Fruit fly (Drosophila melanogaster) whole organism, embryonic: ENCODE measurements around the gene sni.
A peak's percentile ranks its signal among the peaks of the same experiment; 100 is the strongest.

Source experiments
- BEAF-32 ChIP-seq: fragments of 200-800 bp; sonication (Bioruptor generic); optimal IDR thresholded peaks from 3 replicates; lab custom pipeline; 2017; ENCODE audit warnings: missing biosample characterization, missing genetic modification characterization, mild to moderate bottlenecking, moderate library complexity, missing genetic modification reagents
- CG10209 ChIP-seq: fragments of 200-800 bp; sonication (Bioruptor generic); optimal IDR thresholded peaks from 3 replicates; lab custom pipeline; 2017; ENCODE audit warnings: missing biosample characterization, mild to moderate bottlenecking, missing genetic modification characterization, missing genetic modification reagents
- CG10274 ChIP-seq: fragments of 200-800 bp; sonication (Bioruptor generic); optimal IDR thresholded peaks from 3 replicates; lab custom pipeline; 2017; ENCODE audit warnings: missing biosample characterization, mild to moderate bottlenecking, missing genetic modification characterization
- CG10321 ChIP-seq: fragments of 200-800 bp; sonication (Bioruptor generic); IDR thresholded peaks from 2 replicates; pipeline ENCODE4 v1.3.6; 2022; ENCODE audit warnings: missing biosample characterization, missing genetic modification characterization
- CG12299 ChIP-seq: fragments of 200-800 bp; sonication (Bioruptor generic); optimal IDR thresholded peaks from 2 replicates; lab custom pipeline; 2018; ENCODE audit warnings: missing biosample characterization, mild to moderate bottlenecking, missing genetic modification characterization
- CG14710 ChIP-seq: fragments of 200-800 bp; sonication (Bioruptor generic); optimal IDR thresholded peaks from 3 replicates; lab custom pipeline; 2019; ENCODE audit warnings: missing biosample characterization, mild to moderate bottlenecking, missing genetic modification characterization, moderate library complexity
- CG15269 ChIP-seq: fragments of 200-800 bp; sonication (Bioruptor generic); optimal IDR thresholded peaks from 2 replicates; lab custom pipeline; 2018; ENCODE audit warnings: missing biosample characterization, mild to moderate bottlenecking, missing genetic modification characterization, moderate library complexity
- CG15479 ChIP-seq: fragments of 200-800 bp; sonication (Bioruptor generic); optimal IDR thresholded peaks from 3 replicates; lab custom pipeline; 2019; ENCODE audit warnings: missing biosample characterization, mild to moderate bottlenecking, missing genetic modification characterization, moderate library complexity
- CG15696 ChIP-seq: fragments of 200-800 bp; sonication (Bioruptor generic); optimal IDR thresholded peaks from 2 replicates; lab custom pipeline; 2019; ENCODE audit warnings: missing biosample characterization, mild to moderate bottlenecking, missing genetic modification characterization, moderate library complexity
- CG16815 ChIP-seq: fragments of 200-800 bp; sonication (Bioruptor generic); optimal IDR thresholded peaks from 3 replicates; lab custom pipeline; 2017; ENCODE audit warnings: missing biosample characterization, mild to moderate bottlenecking, missing genetic modification characterization
- CG17328 ChIP-seq: fragments of 200-800 bp; sonication (Bioruptor generic); IDR thresholded peaks from 2 replicates; pipeline ENCODE4 v1.3.6; 2022; ENCODE audit warnings: missing biosample characterization, missing genetic modification characterization
- CG17829 ChIP-seq: fragments of 200-800 bp; optimal IDR thresholded peaks from 2 replicates; lab custom pipeline; 2019; ENCODE audit warnings: missing biosample characterization, mild to moderate bottlenecking, missing genetic modification characterization, moderate library complexity
- CG18262 ChIP-seq: fragments of 200-800 bp; optimal IDR thresholded peaks from 3 replicates; lab custom pipeline; 2019; ENCODE audit warnings: missing biosample characterization, mild to moderate bottlenecking, missing genetic modification characterization, moderate library complexity
- CG2678 ChIP-seq: fragments of 200-800 bp; sonication (Bioruptor generic); optimal IDR thresholded peaks from 3 replicates; lab custom pipeline; 2019; ENCODE audit warnings: missing biosample characterization, mild to moderate bottlenecking, missing genetic modification characterization, moderate library complexity
- CG2712 ChIP-seq: fragments of 200-800 bp; optimal IDR thresholded peaks from 3 replicates; lab custom pipeline; 2019; ENCODE audit warnings: missing biosample characterization, mild to moderate bottlenecking, missing genetic modification characterization, moderate library complexity
- CG34422 ChIP-seq: fragments of 200-800 bp; sonication (Bioruptor generic); IDR thresholded peaks from 3 replicates; pipeline ENCODE4 v1.3.6; 2022; ENCODE audit warnings: missing biosample characterization, missing genetic modification characterization
- CG3995 ChIP-seq: fragments of 200-800 bp; sonication (Bioruptor generic); optimal IDR thresholded peaks from 3 replicates; lab custom pipeline; 2016; ENCODE audit warnings: missing biosample characterization, missing genetic modification characterization
- CG43689 ChIP-seq: fragments of 200-800 bp; sonication (Bioruptor generic); IDR thresholded peaks from 2 replicates; pipeline ENCODE4 v1.3.6; 2022; ENCODE audit warnings: missing biosample characterization, missing genetic modification characterization
- CG6254 ChIP-seq: fragments of 200-800 bp; sonication (Bioruptor generic); optimal IDR thresholded peaks from 3 replicates; lab custom pipeline; 2017; ENCODE audit warnings: mild to moderate bottlenecking, missing biosample characterization, missing genetic modification reagents, missing genetic modification characterization
- Chrac-16 ChIP-seq: fragments of 200-800 bp; sonication (Bioruptor generic); optimal IDR thresholded peaks from 3 replicates; lab custom pipeline; 2016; ENCODE audit warnings: missing biosample characterization, missing genetic modification characterization
- D ChIP-seq, 2 experiments: fragments of 200-800 bp in 1 of 2; fragments of >200 bp in 1 of 2; sonication (Bioruptor generic) in 1 of 2; optimal IDR thresholded peaks; 2 replicates in 1 of 2; 3 replicates in 1 of 2; lab custom pipeline; 2017; ENCODE audit warnings: mild to moderate bottlenecking in 1 of 2, missing biosample characterization in 1 of 2, missing genetic modification characterization in 1 of 2, missing genetic modification reagents in 1 of 2
- Deaf1 ChIP-seq: fragments of 200-800 bp; optimal IDR thresholded peaks from 3 replicates; lab custom pipeline; 2019; ENCODE audit warnings: missing biosample characterization, mild to moderate bottlenecking, missing genetic modification characterization, moderate library complexity
- E2f2 ChIP-seq: fragments of 200-800 bp; sonication (Bioruptor generic); IDR thresholded peaks from 2 replicates; pipeline ENCODE4 v1.3.6; 2022; ENCODE audit warnings: missing biosample characterization, missing genetic modification characterization
- Ets97D ChIP-seq: fragments of 200-800 bp; sonication (Bioruptor generic); optimal IDR thresholded peaks from 3 replicates; lab custom pipeline; 2016; ENCODE audit warnings: missing biosample characterization, missing genetic modification characterization
- Fer2 ChIP-seq: fragments of 200-800 bp; sonication (Bioruptor generic); optimal IDR thresholded peaks from 2 replicates; lab custom pipeline; 2018; ENCODE audit warnings: missing biosample characterization, mild to moderate bottlenecking, missing genetic modification characterization, moderate library complexity
- HLH3B ChIP-seq: fragments of 200-800 bp; sonication (Bioruptor generic); IDR thresholded peaks from 2 replicates; pipeline ENCODE4 v1.3.6; 2022; ENCODE audit warnings: missing biosample characterization, missing genetic modification characterization
- Hand ChIP-seq: fragments of 200-800 bp; sonication (Bioruptor generic); optimal IDR thresholded peaks from 2 replicates; lab custom pipeline; 2017; ENCODE audit warnings: mild to moderate bottlenecking, missing biosample characterization, missing genetic modification reagents, missing genetic modification characterization
- Med ChIP-seq: fragments of 200-800 bp; sonication (Bioruptor generic); peaks from one replicate; lab custom pipeline; 2016; ENCODE audit warnings: missing biosample characterization, missing genetic modification characterization, mild to moderate bottlenecking, inconsistent platforms, moderate library complexity
- NK7.1 ChIP-seq: fragments of 200-800 bp; sonication (Bioruptor generic); optimal IDR thresholded peaks from 3 replicates; lab custom pipeline; 2016; ENCODE audit warnings: missing biosample characterization, missing genetic modification characterization
- TFAM ChIP-seq: fragments of 200-800 bp; sonication (Bioruptor generic); optimal IDR thresholded peaks from 2 replicates; lab custom pipeline; 2017; ENCODE audit warnings: missing biosample characterization, missing genetic modification characterization, inconsistent platforms
- ara ChIP-seq: fragments of 200-800 bp; sonication (Bioruptor generic); IDR thresholded peaks from 2 replicates; pipeline ENCODE4 v1.3.6; 2022; ENCODE audit warnings: missing biosample characterization, missing genetic modification characterization
- ato ChIP-seq: fragments of 200-800 bp; sonication (Bioruptor generic); IDR thresholded peaks from 2 replicates; pipeline ENCODE4 v1.3.6; 2022; ENCODE audit warnings: missing biosample characterization, missing genetic modification characterization; ENCODE audit not compliant: partially characterized antibody
- chif ChIP-seq, 2 experiments: fragments of 200-800 bp; sonication (Bioruptor generic); optimal IDR thresholded peaks; 3 replicates each; lab custom pipeline; 2016; ENCODE audit warnings: missing biosample characterization in 2 of 2, missing genetic modification characterization in 2 of 2
- crp ChIP-seq, 2 experiments: fragments of 200-800 bp; sonication (Bioruptor generic); optimal IDR thresholded peaks; 2 replicates in 1 of 2; 3 replicates in 1 of 2; lab custom pipeline; 2017; ENCODE audit warnings: missing biosample characterization in 2 of 2, missing genetic modification characterization in 2 of 2, mild to moderate bottlenecking in 1 of 2, moderate library complexity in 1 of 2
- cwo ChIP-seq: fragments of 200-800 bp; sonication (Bioruptor generic); optimal IDR thresholded peaks from 3 replicates; lab custom pipeline; 2017; ENCODE audit warnings: missing biosample characterization, missing genetic modification characterization, mild to moderate bottlenecking, moderate library complexity, missing genetic modification reagents
- ems ChIP-seq: fragments of 200-800 bp; sonication (Bioruptor generic); optimal IDR thresholded peaks from 3 replicates; lab custom pipeline; 2016; ENCODE audit warnings: missing biosample characterization, missing genetic modification characterization
- exex ChIP-seq: fragments of 200-800 bp; sonication (Bioruptor generic); optimal IDR thresholded peaks from 4 replicates; lab custom pipeline; 2018; ENCODE audit warnings: missing biosample characterization, mild to moderate bottlenecking, missing genetic modification characterization, moderate library complexity
- eyg ChIP-seq: fragments of 200-800 bp; sonication (Bioruptor generic); optimal IDR thresholded peaks from 3 replicates; lab custom pipeline; 2016; ENCODE audit warnings: missing biosample characterization, missing genetic modification characterization
- gsb-n ChIP-seq: fragments of 200-800 bp; sonication (Bioruptor generic); optimal IDR thresholded peaks from 3 replicates; lab custom pipeline; 2018; ENCODE audit warnings: missing biosample characterization, mild to moderate bottlenecking, missing genetic modification characterization
- hth ChIP-seq: fragments of >200 bp; optimal IDR thresholded peaks from 2 replicates; lab custom pipeline; 2017; ENCODE audit warnings: inconsistent platforms
- lola ChIP-seq, 3 experiments: fragments of >200 bp in 2 of 3; fragments of 200-800 bp in 1 of 3; sonication (Bioruptor generic) in 1 of 3; optimal IDR thresholded peaks; 2 replicates each; lab custom pipeline; 2017 to 2019; ENCODE audit warnings: missing biosample characterization in 3 of 3, missing genetic modification characterization in 3 of 3, mild to moderate bottlenecking in 1 of 3, moderate library complexity in 1 of 3
- mirr ChIP-seq: fragments of 200-800 bp; sonication (Bioruptor generic); optimal IDR thresholded peaks from 3 replicates; lab custom pipeline; 2018; ENCODE audit warnings: missing biosample characterization, mild to moderate bottlenecking, missing genetic modification characterization
- p53 ChIP-seq: fragments of 200-800 bp; sonication (Bioruptor generic); optimal IDR thresholded peaks from 2 replicates; lab custom pipeline; 2016; ENCODE audit warnings: missing biosample characterization, missing genetic modification characterization
- pan ChIP-seq, 4 experiments: fragments of >200 bp in 3 of 4; fragments of 200-800 bp in 1 of 4; sonication (Bioruptor generic) in 1 of 4; optimal IDR thresholded peaks in 3 of 4; IDR thresholded peaks in 1 of 4; 2 replicates each; pipeline versions ENCODE4 v1.3.6 to Lab custom; 2017 to 2022; ENCODE audit warnings: missing biosample characterization in 2 of 4, missing genetic modification characterization in 2 of 4, mixed read lengths in 1 of 4
- pho ChIP-seq: fragments of 200-800 bp; sonication (Bioruptor generic); optimal IDR thresholded peaks from 2 replicates; lab custom pipeline; 2016; ENCODE audit warnings: missing biosample characterization, missing genetic modification characterization
- psq ChIP-seq: fragments of 200-800 bp; sonication (Bioruptor generic); optimal IDR thresholded peaks from 2 replicates; lab custom pipeline; 2017; ENCODE audit warnings: missing biosample characterization, missing genetic modification characterization
- row ChIP-seq: fragments of 200-800 bp; sonication (Bioruptor generic); IDR thresholded peaks from 3 replicates; pipeline ENCODE4 v1.3.6; 2022; ENCODE audit warnings: missing biosample characterization, missing genetic modification characterization
- stwl ChIP-seq: fragments of 200-800 bp; sonication (Bioruptor generic); optimal IDR thresholded peaks from 3 replicates; lab custom pipeline; 2018; ENCODE audit warnings: missing biosample characterization, mild to moderate bottlenecking, missing genetic modification characterization, moderate library complexity
- tin ChIP-seq: fragments of 200-800 bp; sonication (Bioruptor generic); optimal IDR thresholded peaks from 3 replicates; lab custom pipeline; 2016; ENCODE audit warnings: missing biosample characterization, missing genetic modification characterization

Gene sni

dm6 chrX:8252284-8252886 lies 8.6 kb upstream of the sni start, which contains the start of gene CG1632 (continued):
- peak; percentile 17 for TF ChIP-seq tin (GFP tag; lab: Kevin White, UChicago)
- no peak for TF ChIP-seq ara (GFP tag; lab: Robert Waterston, UW)
- no peak for TF ChIP-seq D (optimal IDR thresholded peaks at IDR 0.05; lab: Kevin White, UChicago)
- TF ChIP-seq D (GFP tag; optimal IDR thresholded peaks at IDR 0.05; lab: Kevin White, UChicago): no peak
- TF ChIP-seq CG34422 (GFP tag; lab: Robert Waterston, UW): no peak
- peak; percentile 54 for TF ChIP-seq CG18262 (tag; lab: Kevin White, UChicago)
- no peak for TF ChIP-seq Ets97D (GFP tag; lab: Kevin White, UChicago)
- no peak for TF ChIP-seq hth (lab: Kevin White, UChicago)
- TF ChIP-seq cwo (GFP tag; lab: Kevin White, UChicago): no peak
- TF ChIP-seq Chrac-16 (GFP tag; lab: Kevin White, UChicago): no peak
- TF ChIP-seq gsb-n: peak; percentile 7
- TF ChIP-seq TFAM (GFP tag; lab: Kevin White, UChicago): no peak
- peak; percentile 4 for TF ChIP-seq Deaf1
- TF ChIP-seq CG43689 (GFP tag; lab: Robert Waterston, UW): no peak
- peak; percentile 20 for TF ChIP-seq Med
- no peak for TF ChIP-seq pho (GFP tag; lab: Kevin White, UChicago)
- no peak for TF ChIP-seq CG10274 (GFP tag; lab: Kevin White, UChicago)
- no peak for TF ChIP-seq pan (optimal IDR thresholded peaks at IDR 0.05; lab: Kevin White, UChicago)
- TF ChIP-seq pan (GFP tag; optimal IDR thresholded peaks at IDR 0.05 in 1 of 2, IDR thresholded peaks at IDR 0.05 in 1 of 2): no peak
- TF ChIP-seq p53: no peak
- TF ChIP-seq row: peak; percentile 50
- TF ChIP-seq CG14710: peak; percentile 29
- no peak for TF ChIP-seq NK7.1
- TF ChIP-seq mirr (GFP tag; lab: Kevin White, UChicago): no peak
- TF ChIP-seq crp (GFP tag; optimal IDR thresholded peaks at IDR 0.05; lab: Kevin White, UChicago): no peak
- TF ChIP-seq CG15696 (tag; lab: Kevin White, UChicago): no peak
- peak; percentile 4 for TF ChIP-seq CG10209 (GFP tag; lab: Kevin White, UChicago)
- TF ChIP-seq E2f2 (GFP tag; lab: Robert Waterston, UW): no peak
- TF ChIP-seq CG12299 (tag; lab: Kevin White, UChicago): no peak
- peak; percentile 21 for TF ChIP-seq CG15269
- TF ChIP-seq CG10321: no peak
- no peak for TF ChIP-seq ato
- no peak for TF ChIP-seq Fer2 (tag; lab: Kevin White, UChicago)
- no peak for TF ChIP-seq BEAF-32
- TF ChIP-seq psq (GFP tag; lab: Kevin White, UChicago): no peak
- no peak for TF ChIP-seq CG6254
- peak; percentile 48 for TF ChIP-seq CG2712
- peak in 1 of 3 experiments; percentile 22 for TF ChIP-seq lola (GFP tag; optimal IDR thresholded peaks at IDR 0.05; lab: Kevin White, UChicago)
- TF ChIP-seq CG16815 (GFP tag; lab: Kevin White, UChicago): no peak
- TF ChIP-seq eyg (GFP tag; lab: Kevin White, UChicago): no peak
- no peak for TF ChIP-seq exex (tag; lab: Kevin White, UChicago)
- no peak for TF ChIP-seq CG17328 (GFP tag; lab: Robert Waterston, UW)
- peak; percentile 22 for TF ChIP-seq CG17829 (tag; lab: Kevin White, UChicago)
- TF ChIP-seq CG15479 (GFP tag; lab: Kevin White, UChicago): no peak
- TF ChIP-seq chif (GFP tag; optimal IDR thresholded peaks at IDR 0.05; lab: Kevin White, UChicago): peak in 1 of 2 experiments; percentile 7
- no peak for TF ChIP-seq HLH3B (GFP tag; lab: Robert Waterston, UW)
- TF ChIP-seq stwl (tag; lab: Kevin White, UChicago): no peak
- peak; percentile 48 for TF ChIP-seq CG2678 (tag; lab: Kevin White, UChicago)
- TF ChIP-seq CG3995: no peak
- TF ChIP-seq Hand: no peak
- no peak for TF ChIP-seq ems (GFP tag; lab: Kevin White, UChicago)
